Worm (Caenorhabditis elegans) whole organism, late embryonic: ENCODE data around the gene smz-1.

Source experiments
- C08G9.2 ChIP-seq: sonication (generic microtip); optimal IDR thresholded peaks from 2 replicates; lab custom pipeline; 2016; ENCODE audit warnings: mild to moderate bottlenecking, missing genetic modification characterization, moderate library complexity, missing compliant biosample characterization
- C38D4.7 ChIP-seq: fragments of 200-800 bp; sonication (Bioruptor generic); optimal IDR thresholded peaks from 2 replicates; lab custom pipeline; 2018; ENCODE audit warnings: mild to moderate bottlenecking, missing genetic modification characterization, moderate library complexity, missing compliant biosample characterization
- F13H6.1 ChIP-seq: sonication (generic microtip); optimal IDR thresholded peaks from 2 replicates; lab custom pipeline; 2016; ENCODE audit warnings: missing genetic modification characterization, missing compliant biosample characterization
- K09A11.1 ChIP-seq: sonication (generic microtip); optimal IDR thresholded peaks from 2 replicates; lab custom pipeline; 2017; ENCODE audit warnings: antibody characterized with exemption, mild to moderate bottlenecking, missing genetic modification characterization, missing compliant biosample characterization; ENCODE audit not compliant: insufficient read depth
- T23F11.4 ChIP-seq: fragments of 200-800 bp; sonication (Bioruptor generic); optimal IDR thresholded peaks from 2 replicates; lab custom pipeline; 2018; ENCODE audit warnings: mild to moderate bottlenecking, missing genetic modification characterization, missing compliant biosample characterization
- ahr-1 ChIP-seq: sonication (generic microtip); optimal IDR thresholded peaks from 2 replicates; lab custom pipeline; 2016; ENCODE audit warnings: missing genetic modification characterization, missing compliant biosample characterization
- ceh-14 ChIP-seq: sonication (generic microtip); optimal IDR thresholded peaks from 2 replicates; lab custom pipeline; 2016; ENCODE audit warnings: missing genotype, missing genetic modification characterization, missing compliant biosample characterization
- ceh-18 ChIP-seq: sonication (generic microtip); optimal IDR thresholded peaks from 2 replicates; lab custom pipeline; 2016; ENCODE audit warnings: missing genetic modification characterization, missing compliant biosample characterization
- ceh-19 ChIP-seq: fragments of 200-800 bp; sonication (Bioruptor generic); optimal IDR thresholded peaks from 2 replicates; lab custom pipeline; 2018; ENCODE audit warnings: mild to moderate bottlenecking, missing genetic modification characterization, missing compliant biosample characterization
- ceh-2 ChIP-seq: sonication (generic microtip); optimal IDR thresholded peaks from 2 replicates; lab custom pipeline; 2016; ENCODE audit warnings: missing genotype, missing genetic modification characterization, missing compliant biosample characterization
- ceh-22 ChIP-seq: sonication (generic microtip); optimal IDR thresholded peaks from 2 replicates; lab custom pipeline; 2017; ENCODE audit warnings: missing biosample characterization, missing genetic modification characterization
- ceh-31 ChIP-seq: sonication (generic microtip); optimal IDR thresholded peaks from 2 replicates; lab custom pipeline; 2016; ENCODE audit warnings: missing genetic modification characterization, missing compliant biosample characterization
- ceh-34 ChIP-seq: sonication (generic microtip); optimal IDR thresholded peaks from 2 replicates; lab custom pipeline; 2016; ENCODE audit warnings: mild to moderate bottlenecking, missing genetic modification characterization, missing compliant biosample characterization
- ceh-45 ChIP-seq: fragments of 200-800 bp; sonication (Bioruptor generic); IDR thresholded peaks from 2 replicates; pipeline ENCODE4 v1.3.6; 2022; ENCODE audit warnings: missing genetic modification reagents, missing genetic modification characterization, missing compliant biosample characterization
- ceh-48 ChIP-seq: sonication (generic microtip); optimal IDR thresholded peaks from 2 replicates; lab custom pipeline; 2016; ENCODE audit warnings: missing genetic modification characterization, inconsistent platforms, missing compliant biosample characterization
- ceh-6 ChIP-seq: fragments of 200-800 bp; sonication (Bioruptor generic); optimal IDR thresholded peaks from 2 replicates; lab custom pipeline; 2018; ENCODE audit warnings: mild to moderate bottlenecking, missing genetic modification characterization, missing compliant biosample characterization
- che-1 ChIP-seq: sonication (generic microtip); optimal IDR thresholded peaks from 2 replicates; lab custom pipeline; 2016; ENCODE audit warnings: mild to moderate bottlenecking, missing genetic modification characterization, missing compliant biosample characterization
- dve-1 ChIP-seq: sonication (generic microtip); optimal IDR thresholded peaks from 2 replicates; lab custom pipeline; 2017; ENCODE audit warnings: antibody characterized with exemption, mild to moderate bottlenecking, missing genetic modification characterization, missing compliant biosample characterization
- elt-2 ChIP-seq: sonication (generic microtip); optimal IDR thresholded peaks from 2 replicates; lab custom pipeline; 2016; ENCODE audit warnings: missing genetic modification reagents, missing genetic modification characterization, missing compliant biosample characterization
- eyg-1 ChIP-seq: sonication (generic microtip); optimal IDR thresholded peaks from 2 replicates; lab custom pipeline; 2016; ENCODE audit warnings: missing genotype, missing genetic modification characterization, missing compliant biosample characterization
- fkh-10 ChIP-seq: fragments of 150-350 bp; optimal IDR thresholded peaks from 2 replicates; lab custom pipeline; 2014; ENCODE audit warnings: missing biosample characterization, missing genetic modification reagents, missing genetic modification characterization
- gmeb-2 ChIP-seq: sonication (generic microtip); optimal IDR thresholded peaks from 2 replicates; lab custom pipeline; 2016; ENCODE audit warnings: missing genetic modification characterization, inconsistent platforms, missing compliant biosample characterization
- hlh-13 ChIP-seq: fragments of 200-800 bp; sonication (Bioruptor generic); optimal IDR thresholded peaks from 2 replicates; lab custom pipeline; 2018; ENCODE audit warnings: mild to moderate bottlenecking, missing genetic modification characterization, missing compliant biosample characterization
- hlh-15 ChIP-seq: sonication (generic microtip); optimal IDR thresholded peaks from 2 replicates; lab custom pipeline; 2016; ENCODE audit warnings: missing genetic modification characterization, missing compliant biosample characterization
- hlh-6 ChIP-seq: sonication (generic microtip); optimal IDR thresholded peaks from 2 replicates; lab custom pipeline; 2016; ENCODE audit warnings: missing genotype, missing genetic modification characterization, missing compliant biosample characterization
- lin-11 ChIP-seq: fragments of 200-800 bp; sonication (Bioruptor generic); optimal IDR thresholded peaks from 2 replicates; lab custom pipeline; 2018; ENCODE audit warnings: mild to moderate bottlenecking, missing genetic modification characterization, missing compliant biosample characterization
- madf-2 ChIP-seq: sonication (generic microtip); optimal IDR thresholded peaks from 2 replicates; lab custom pipeline; 2017; ENCODE audit warnings: missing genetic modification characterization, missing compliant biosample characterization
- nfya-1 ChIP-seq: sonication (generic microtip); optimal IDR thresholded peaks from 2 replicates; lab custom pipeline; 2017; ENCODE audit warnings: missing genetic modification characterization, mild to moderate bottlenecking, missing compliant biosample characterization, antibody characterized with exemption, moderate library complexity
- nhr-232 ChIP-seq: sonication (generic microtip); optimal IDR thresholded peaks from 2 replicates; lab custom pipeline; 2016; ENCODE audit warnings: missing genetic modification characterization, missing compliant biosample characterization
- npax-4 ChIP-seq: sonication (generic microtip); optimal IDR thresholded peaks from 2 replicates; lab custom pipeline; 2016; ENCODE audit warnings: missing genetic modification characterization, missing compliant biosample characterization
- odd-2 ChIP-seq: sonication (generic microtip); optimal IDR thresholded peaks from 2 replicates; lab custom pipeline; 2017; ENCODE audit warnings: antibody characterized with exemption, mild to moderate bottlenecking, missing genetic modification characterization, missing compliant biosample characterization
- pax-1 ChIP-seq: fragments of 150-350 bp; optimal IDR thresholded peaks from 2 replicates; lab custom pipeline; 2014; ENCODE audit warnings: missing biosample characterization, missing genetic modification characterization
- pha-4 ChIP-seq: fragments of 150-350 bp; optimal IDR thresholded peaks from 2 replicates; lab custom pipeline; 2018; ENCODE audit warnings: missing biosample characterization, missing genetic modification reagents, missing genetic modification characterization
- pros-1 ChIP-seq: fragments of 150-350 bp; optimal IDR thresholded peaks from 2 replicates; lab custom pipeline; 2014; ENCODE audit warnings: missing biosample characterization, missing genetic modification reagents, missing genetic modification characterization
- sox-2 ChIP-seq: fragments of 200-800 bp; sonication (Bioruptor generic); IDR thresholded peaks from 2 replicates; pipeline ENCODE4 v1.3.6; 2022; ENCODE audit warnings: missing genetic modification reagents, missing genetic modification characterization, missing compliant biosample characterization
- syd-9 ChIP-seq: sonication (generic microtip); optimal IDR thresholded peaks from 2 replicates; lab custom pipeline; 2016; ENCODE audit warnings: mild to moderate bottlenecking, missing genetic modification characterization, moderate library complexity, missing compliant biosample characterization
- unc-3 ChIP-seq, 2 experiments: fragments of 200-800 bp in 1 of 2; sonication (Bioruptor generic) in 1 of 2; sonication (generic microtip) in 1 of 2; conservative IDR thresholded peaks in 1 of 2; optimal IDR thresholded peaks in 1 of 2; 2 replicates each; pipeline versions ENCODE4 v1.3.6 to Lab custom; 2016 to 2022; ENCODE audit warnings: missing compliant biosample characterization in 2 of 2, missing genetic modification characterization in 2 of 2, missing genetic modification reagents in 1 of 2
- unc-42 ChIP-seq: sonication (generic microtip); optimal IDR thresholded peaks from 2 replicates; lab custom pipeline; 2016; ENCODE audit warnings: missing genotype, missing genetic modification characterization, missing compliant biosample characterization
- unc-55 ChIP-seq: sonication (generic microtip); optimal IDR thresholded peaks from 2 replicates; lab custom pipeline; 2017; ENCODE audit warnings: missing biosample characterization, missing genetic modification reagents, missing genetic modification characterization
- ztf-16 ChIP-seq: sonication (generic microtip); optimal IDR thresholded peaks from 2 replicates; lab custom pipeline; 2017; ENCODE audit warnings: missing genetic modification characterization, missing compliant biosample characterization

smz-1 gene

ce11 chrIV:12414601-12415000, 40.2 kb upstream of the smz-1 start:
- TF ChIP-seq fkh-10 (GFP tag; lab: Kevin White, UChicago) (no peak), C38D4.7 (no peak), ceh-19 (GFP tag; lab: Kevin White, UChicago) (no peak), ceh-31 (tag; lab: Kevin White, UChicago) (no peak), hlh-6 (tag; lab: Kevin White, UChicago) (no peak), hlh-13 (no peak), ahr-1 (no peak), K09A11.1 (tag; lab: Kevin White, UChicago) (no peak)

- TF ChIP-seq dve-1 (tag; lab: Kevin White, UChicago): peak; percentile 22
- TF ChIP-seq ahr-1: no peak
- TF ChIP-seq nhr-232: peak; percentile 8
- peak; percentile 34 for TF ChIP-seq che-1 (tag; lab: Kevin White, UChicago)
- TF ChIP-seq lin-11 (tag; lab: Kevin White, UChicago): no peak
- TF ChIP-seq ceh-45 (GFP tag; lab: Robert Waterston, UW): no peak
- no peak for TF ChIP-seq unc-3 (GFP tag; conservative IDR thresholded peaks at IDR 0.05; lab: Robert Waterston, UW)
- TF ChIP-seq unc-3 (tag; optimal IDR thresholded peaks at IDR 0.05; lab: Kevin White, UChicago): no peak
- TF ChIP-seq C38D4.7: peak; percentile 40
- no peak for TF ChIP-seq syd-9 (tag; lab: Kevin White, UChicago)
- peak; percentile 46 for TF ChIP-seq ceh-19 (GFP tag; lab: Kevin White, UChicago)
- no peak for TF ChIP-seq odd-2 (tag; lab: Kevin White, UChicago)
- TF ChIP-seq hlh-6 (tag; lab: Kevin White, UChicago): peak; percentile 44
- TF ChIP-seq F13H6.1 (tag; lab: Kevin White, UChicago): no peak
- no peak for TF ChIP-seq pha-4 (tag; lab: Kevin White, UChicago)
- peak; percentile 31 for TF ChIP-seq hlh-13
These were observed 38.0 kb upstream of the smz-1 start for ce11 chrIV:12416629-12417404.

- TF ChIP-seq ceh-6 (peak; percentile 33), npax-4 (tag; lab: Kevin White, UChicago) (peak; percentile 20), syd-9 (tag; lab: Kevin White, UChicago) (no peak), dve-1 (tag; lab: Kevin White, UChicago) (no peak), madf-2 (tag; lab: Kevin White, UChicago) (no peak), elt-2 (tag; lab: Kevin White, UChicago) (peak; percentile 58), ceh-2 (tag; lab: Kevin White, UChicago) (no peak), pros-1 (tag; lab: Kevin White, UChicago) (no peak), lin-11 (tag; lab: Kevin White, UChicago) (no peak), nfya-1 (no peak), unc-55 (GFP tag; lab: Kevin White, UChicago) (no peak), ceh-18 (tag; lab: Kevin White, UChicago) (peak; percentile 31), sox-2 (no peak), C08G9.2 (no peak), C38D4.7 (peak; percentile 37), ceh-48 (tag; lab: Kevin White, UChicago) (no peak), hlh-15 (tag; lab: Kevin White, UChicago) (no peak), pax-1 (tag; lab: Kevin White, UChicago) (no peak), ztf-16 (no peak), ceh-19 (GFP tag; lab: Kevin White, UChicago) (peak; percentile 22), eyg-1 (no peak), pha-4 (tag; lab: Kevin White, UChicago) (no peak), unc-42 (tag; lab: Kevin White, UChicago) (peak; percentile 62), fkh-10 (GFP tag; lab: Kevin White, UChicago) (no peak), ceh-34 (no peak), unc-3 (GFP tag; conservative IDR thresholded peaks at IDR 0.05; lab: Robert Waterston, UW) (peak; percentile 43; the same call in 1 of the 2 replicates), unc-3 (tag; optimal IDR thresholded peaks at IDR 0.05; lab: Kevin White, UChicago) (no peak), gmeb-2 (tag; lab: Kevin White, UChicago) (no peak), T23F11.4 (peak; percentile 27), ceh-14 (tag; lab: Kevin White, UChicago) (peak; percentile 13), che-1 (tag; lab: Kevin White, UChicago) (no peak), ceh-22 (tag; lab: Kevin White, UChicago) (no peak), ahr-1 (no peak)
These were observed 37.2 kb upstream of the smz-1 start, which contains the start of gene F08G5.3 for ce11 chrIV:12417536-12418195. Gene F08G5.3 (minus strand): TSS chrIV:12417586.
